Fruit fly (Drosophila melanogaster): Measurements from ENCODE around the gene Jhbp14.
"Not testable (repeated sequence)": the region's sequence is repeated elsewhere in the genome, so short reads cannot be mapped to it uniquely, and the experiment has no call there.

Jhbp14 gene

dm6 chr2L:13236194-13236593 lies at the start of gene Jhbp14:
Jhbp14 (plus strand) TSS chr2L:13236494.
- no peak for TF ChIP-seq usp (GFP tag; optimal IDR thresholded peaks at IDR 0.05)
- TF ChIP-seq EcR (GFP tag; optimal IDR thresholded peaks at IDR 0.05): no peak
- no peak for TF ChIP-seq pan (optimal IDR thresholded peaks at IDR 0.05)
- no peak for TF ChIP-seq psq (optimal IDR thresholded peaks at IDR 0.05)
- TF ChIP-seq CG8478 (optimal IDR thresholded peaks at IDR 0.05): no peak
- no peak for TF ChIP-seq Dll (optimal IDR thresholded peaks at IDR 0.05)

DNA sequence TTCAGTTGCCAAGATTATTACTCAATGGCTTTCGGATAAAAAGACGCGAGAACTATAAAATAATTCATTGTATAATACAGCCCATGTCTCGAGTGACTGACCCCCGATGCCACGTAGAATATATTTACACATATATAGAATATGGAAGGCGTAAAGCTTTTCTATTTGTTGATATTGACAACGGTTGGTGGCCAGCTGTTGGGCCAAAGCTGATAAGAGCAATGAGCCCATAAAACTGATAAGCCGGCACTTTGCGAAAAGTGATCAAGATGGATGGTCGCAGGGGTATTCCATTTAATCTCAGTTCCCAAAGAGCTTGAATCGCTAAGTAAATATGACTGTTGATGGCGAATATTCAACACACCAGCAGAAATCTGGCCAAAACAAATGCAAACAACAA lies 45.8 kb upstream of the Jhbp14 start:
- no peak for TF ChIP-seq pan (optimal IDR thresholded peaks at IDR 0.05)
- no peak for TF ChIP-seq usp (GFP tag; optimal IDR thresholded peaks at IDR 0.05)
- TF ChIP-seq CG8478 (optimal IDR thresholded peaks at IDR 0.05): no peak
- TF ChIP-seq Dll (optimal IDR thresholded peaks at IDR 0.05): no peak
- no peak for TF ChIP-seq psq (optimal IDR thresholded peaks at IDR 0.05)
- no peak for TF ChIP-seq EcR (GFP tag; optimal IDR thresholded peaks at IDR 0.05)

DNA sequence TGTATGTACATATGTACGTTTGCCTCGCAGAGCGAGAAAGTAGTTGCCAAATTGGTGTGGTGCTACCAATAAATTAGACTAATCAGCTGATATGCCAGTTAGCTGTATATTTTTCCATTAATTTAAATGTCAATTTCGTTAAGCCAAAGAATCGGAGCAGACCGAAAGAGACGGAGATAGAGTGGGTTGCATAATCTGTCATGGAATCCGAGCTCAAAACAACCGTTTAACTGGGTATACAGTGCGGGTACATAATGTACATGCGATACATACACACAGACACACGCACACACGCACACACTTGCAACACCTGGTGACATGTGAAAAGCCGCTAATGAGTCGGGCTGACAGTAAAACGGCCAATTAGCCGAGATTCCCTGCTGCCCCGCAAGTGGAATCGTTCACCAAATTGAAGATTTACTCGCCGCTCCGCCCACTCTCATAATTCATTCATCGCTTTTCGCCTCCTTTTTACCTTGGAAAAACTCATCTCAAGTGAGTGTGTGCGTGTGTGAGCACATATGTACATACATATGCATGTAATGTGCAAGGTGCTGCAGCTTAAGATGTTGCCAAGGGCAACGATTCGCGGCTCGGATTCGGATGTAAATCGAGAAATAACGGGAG lies 45.1 kb upstream of the Jhbp14 start:
- TF ChIP-seq Dll (optimal IDR thresholded peaks at IDR 0.05) (no peak), CG8478 (optimal IDR thresholded peaks at IDR 0.05) (no peak), pan (optimal IDR thresholded peaks at IDR 0.05) (no peak), EcR (GFP tag; optimal IDR thresholded peaks at IDR 0.05) (no peak), psq (optimal IDR thresholded peaks at IDR 0.05) (no peak), usp (GFP tag; optimal IDR thresholded peaks at IDR 0.05) (no peak)

DNA sequence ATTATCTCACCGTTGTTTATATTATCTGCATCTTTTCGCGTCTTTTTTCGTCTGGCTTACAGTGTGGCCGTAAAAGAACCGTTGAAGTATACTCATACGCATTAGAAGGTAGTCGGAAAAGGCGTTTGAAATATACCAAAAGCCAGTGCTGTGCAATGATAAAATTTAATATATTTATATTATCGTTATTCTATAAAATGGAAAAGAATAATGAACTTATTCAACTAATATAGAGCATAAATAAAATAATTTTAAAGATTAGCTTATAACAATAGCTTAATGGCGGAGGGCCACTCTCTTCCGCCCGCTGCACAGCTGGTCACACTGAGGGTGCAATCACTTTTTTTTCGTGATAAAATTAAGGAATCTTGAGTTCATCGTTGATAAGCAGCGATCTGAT lies 44.4 kb upstream of the Jhbp14 start, which contains the start of the genes CG16974 and Edem2:
Gene CG16974, minus strand, starts transcription at position 86 of the 400 bp plus-strand sequence.
Gene Edem2, plus strand, starts transcription at position 308 of the 400 bp plus-strand sequence.
- no peak for TF ChIP-seq usp (GFP tag; optimal IDR thresholded peaks at IDR 0.05)
- no peak for TF ChIP-seq pan (optimal IDR thresholded peaks at IDR 0.05)
- no peak for TF ChIP-seq CG8478 (optimal IDR thresholded peaks at IDR 0.05)
- no peak for TF ChIP-seq Dll (optimal IDR thresholded peaks at IDR 0.05)

- no peak for TF ChIP-seq pan (optimal IDR thresholded peaks at IDR 0.05)
- no peak for TF ChIP-seq usp (GFP tag; optimal IDR thresholded peaks at IDR 0.05)
- TF ChIP-seq psq (optimal IDR thresholded peaks at IDR 0.05): no peak
- no peak for TF ChIP-seq Dll (optimal IDR thresholded peaks at IDR 0.05)
- TF ChIP-seq CG8478 (optimal IDR thresholded peaks at IDR 0.05): no peak
- TF ChIP-seq EcR (GFP tag; optimal IDR thresholded peaks at IDR 0.05): no peak
Measured at dm6 chr2L:13195822-13196221, 40.5 kb upstream of the Jhbp14 start.

DNA sequence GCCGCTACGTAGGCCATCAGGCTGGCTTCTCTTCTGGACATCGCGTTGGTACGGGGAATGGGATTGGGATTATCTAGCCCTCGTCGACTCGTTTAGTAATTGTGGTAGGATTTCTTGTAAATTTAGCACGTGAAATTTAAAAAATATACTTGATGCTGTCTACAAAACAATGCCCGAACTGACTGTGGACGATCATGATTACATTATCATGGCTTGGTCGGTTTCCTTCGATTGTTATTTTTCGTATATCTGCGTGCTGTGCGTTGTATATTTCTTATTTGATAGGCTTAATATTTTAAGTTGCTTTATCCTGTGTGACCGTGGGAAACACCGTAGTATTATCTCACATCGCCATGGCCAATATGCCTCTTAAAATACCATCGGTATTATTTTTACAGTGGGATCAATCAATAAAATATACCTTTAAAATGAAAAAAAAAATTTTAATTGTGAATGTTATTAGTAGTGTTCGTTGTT lies 33.3 kb upstream of the Jhbp14 start, which contains the start of gene CG16972:
Gene CG16972, minus strand, starts transcription at position 336 of the 477 bp plus-strand sequence.
- TF ChIP-seq EcR (GFP tag; optimal IDR thresholded peaks at IDR 0.05): no peak
- TF ChIP-seq CG8478 (optimal IDR thresholded peaks at IDR 0.05): no peak
- no peak for TF ChIP-seq usp (GFP tag; optimal IDR thresholded peaks at IDR 0.05)
- no peak for TF ChIP-seq Dll (optimal IDR thresholded peaks at IDR 0.05)
- no peak for TF ChIP-seq pan (optimal IDR thresholded peaks at IDR 0.05)
- no peak for TF ChIP-seq psq (optimal IDR thresholded peaks at IDR 0.05)

DNA sequence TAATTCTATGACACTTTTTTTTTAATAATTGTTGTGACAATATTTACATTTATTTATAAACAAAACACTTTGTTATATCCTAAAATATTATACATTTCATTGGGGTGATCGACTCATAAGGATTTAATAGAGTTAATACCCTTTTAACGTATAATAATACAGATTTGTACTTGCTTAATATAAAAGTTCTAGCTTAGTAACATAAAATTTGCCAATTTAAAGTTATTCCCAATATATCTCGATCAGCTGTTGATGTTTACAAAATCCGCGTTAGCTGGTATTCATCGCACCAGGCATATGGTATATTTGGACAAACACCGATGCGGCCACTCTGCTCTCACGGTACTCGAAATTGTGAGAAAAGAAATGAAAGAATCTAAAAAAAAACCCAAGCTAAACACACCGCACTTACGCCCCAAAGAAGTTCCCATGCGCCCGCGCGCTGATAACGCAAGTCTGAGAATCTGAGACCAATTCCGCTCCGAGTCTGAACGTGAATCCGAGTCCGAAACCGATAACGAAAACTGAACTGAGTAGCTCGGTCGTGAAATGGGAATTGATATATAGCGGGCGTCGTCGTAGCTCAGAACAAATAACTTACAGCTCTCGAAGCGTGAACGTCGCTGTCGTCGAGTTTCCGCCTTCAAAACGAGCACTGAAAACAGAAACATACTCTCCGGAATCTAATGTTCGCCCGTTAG lies 32.7 kb upstream of the Jhbp14 start, which contains the start of gene Pect:
Gene Pect, plus strand, starts transcription at position 326 of the 701 bp plus-strand sequence.
- no peak for TF ChIP-seq psq (optimal IDR thresholded peaks at IDR 0.05)
- no peak for TF ChIP-seq pan (optimal IDR thresholded peaks at IDR 0.05)
- TF ChIP-seq usp (GFP tag; optimal IDR thresholded peaks at IDR 0.05): no peak
- TF ChIP-seq EcR (GFP tag; optimal IDR thresholded peaks at IDR 0.05): no peak
- no peak for TF ChIP-seq Dll (optimal IDR thresholded peaks at IDR 0.05)
- TF ChIP-seq CG8478 (optimal IDR thresholded peaks at IDR 0.05): no peak

- TF ChIP-seq psq (optimal IDR thresholded peaks at IDR 0.05): no peak
Measured at dm6 chr2L:13204151-13204550, 32.1 kb upstream of the Jhbp14 start.

DNA sequence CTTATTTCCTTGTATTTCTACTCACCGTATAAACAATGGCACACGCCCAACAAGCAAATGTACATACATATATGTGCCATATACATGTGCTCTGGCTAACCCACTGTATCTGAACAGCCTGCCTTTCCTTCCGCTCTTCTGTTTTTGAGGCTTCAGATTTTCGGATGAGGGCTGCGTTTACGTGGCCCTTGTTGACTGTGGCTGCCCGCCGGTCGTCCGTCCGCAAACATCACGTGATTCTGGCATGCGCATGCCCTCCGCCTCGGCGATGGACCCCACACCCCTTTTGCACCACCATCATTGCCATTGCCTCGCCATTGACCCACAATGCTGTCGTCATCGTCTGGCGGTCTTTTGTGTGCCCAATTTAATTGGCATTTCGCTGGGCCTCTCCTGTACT lies 31.0 kb upstream of the Jhbp14 start:
- TF ChIP-seq psq (optimal IDR thresholded peaks at IDR 0.05): no peak
- no peak for TF ChIP-seq EcR (GFP tag; optimal IDR thresholded peaks at IDR 0.05)
- no peak for TF ChIP-seq Dll (optimal IDR thresholded peaks at IDR 0.05)
- TF ChIP-seq CG8478 (optimal IDR thresholded peaks at IDR 0.05): no peak
- TF ChIP-seq pan (optimal IDR thresholded peaks at IDR 0.05): no peak
- TF ChIP-seq usp (GFP tag; optimal IDR thresholded peaks at IDR 0.05): no peak

dm6 chr2L:13206077-13206668 lies 30.1 kb upstream of the Jhbp14 start:
- TF ChIP-seq usp (GFP tag; optimal IDR thresholded peaks at IDR 0.05): no peak
- peak; percentile 22 for TF ChIP-seq pan (optimal IDR thresholded peaks at IDR 0.05)
- peak in 1 of 2 experiments; percentile 82 for TF ChIP-seq EcR (GFP tag; optimal IDR thresholded peaks at IDR 0.05)
- no peak for TF ChIP-seq Dll (optimal IDR thresholded peaks at IDR 0.05)
- TF ChIP-seq psq (optimal IDR thresholded peaks at IDR 0.05): no peak
- TF ChIP-seq CG8478 (optimal IDR thresholded peaks at IDR 0.05): no peak

DNA sequence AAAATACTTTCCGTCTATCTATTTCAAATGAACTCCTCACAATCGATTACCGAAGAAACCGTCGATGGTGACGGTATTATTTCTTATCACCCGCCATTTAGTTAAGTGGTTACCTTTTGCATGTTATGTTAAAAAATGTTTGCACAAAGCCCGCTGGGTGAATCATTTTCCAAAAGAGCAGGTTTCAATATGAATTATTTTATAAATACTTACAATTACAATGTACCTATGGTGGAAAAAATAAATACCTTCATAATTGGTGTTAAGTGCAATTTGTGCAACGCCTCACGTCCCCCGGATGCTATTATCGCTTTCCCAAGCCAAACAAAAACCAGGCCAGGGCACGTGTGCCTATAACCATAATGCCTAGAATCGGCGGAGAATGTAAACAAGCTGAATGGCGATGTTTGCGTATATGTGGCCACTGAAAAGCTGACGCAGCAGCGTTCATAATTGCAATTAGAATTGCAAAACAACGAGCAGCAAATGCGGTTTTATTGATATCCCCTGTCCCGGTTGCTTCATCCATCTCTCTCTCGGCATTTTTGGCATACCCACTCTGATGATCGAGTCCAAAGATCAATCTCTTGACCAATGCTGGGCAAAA lies 29.3 kb upstream of the Jhbp14 start:
- TF ChIP-seq usp (GFP tag; optimal IDR thresholded peaks at IDR 0.05): no peak
- no peak for TF ChIP-seq EcR (GFP tag; optimal IDR thresholded peaks at IDR 0.05)

DNA sequence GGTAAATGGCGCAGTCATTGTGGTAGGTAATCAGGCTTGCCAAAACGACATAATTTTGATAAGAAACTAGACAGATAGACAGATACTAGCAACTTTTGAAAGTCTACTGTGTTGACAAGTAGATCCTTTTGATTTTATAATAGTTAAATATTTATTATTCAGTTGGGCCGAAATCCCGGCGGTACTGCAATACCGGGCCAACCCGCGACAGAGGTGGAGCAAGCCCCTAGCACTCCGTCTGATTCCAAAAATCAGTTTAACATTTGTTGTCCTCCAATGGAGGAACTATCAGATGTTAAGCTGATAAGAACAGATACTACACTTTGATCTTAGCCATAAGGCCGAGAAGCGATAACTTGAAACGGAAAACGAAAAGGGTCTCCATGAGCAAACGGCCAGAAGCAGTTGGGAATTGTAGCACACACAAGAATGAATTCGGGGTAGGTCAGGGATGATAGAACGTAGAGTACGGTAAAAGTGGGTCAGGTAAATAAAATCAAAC lies 24.5 kb upstream of the Jhbp14 start, which contains the start of gene CG15482:
Gene CG15482, minus strand, starts transcription at position 51 of the 502 bp plus-strand sequence.
- not testable (repeated sequence) for TF ChIP-seq CG8478 (optimal IDR thresholded peaks at IDR 0.05); EcR (GFP tag; optimal IDR thresholded peaks at IDR 0.05); psq (optimal IDR thresholded peaks at IDR 0.05)
